Worm (Caenorhabditis elegans): ENCODE data around the gene cysl-2.

DNA sequence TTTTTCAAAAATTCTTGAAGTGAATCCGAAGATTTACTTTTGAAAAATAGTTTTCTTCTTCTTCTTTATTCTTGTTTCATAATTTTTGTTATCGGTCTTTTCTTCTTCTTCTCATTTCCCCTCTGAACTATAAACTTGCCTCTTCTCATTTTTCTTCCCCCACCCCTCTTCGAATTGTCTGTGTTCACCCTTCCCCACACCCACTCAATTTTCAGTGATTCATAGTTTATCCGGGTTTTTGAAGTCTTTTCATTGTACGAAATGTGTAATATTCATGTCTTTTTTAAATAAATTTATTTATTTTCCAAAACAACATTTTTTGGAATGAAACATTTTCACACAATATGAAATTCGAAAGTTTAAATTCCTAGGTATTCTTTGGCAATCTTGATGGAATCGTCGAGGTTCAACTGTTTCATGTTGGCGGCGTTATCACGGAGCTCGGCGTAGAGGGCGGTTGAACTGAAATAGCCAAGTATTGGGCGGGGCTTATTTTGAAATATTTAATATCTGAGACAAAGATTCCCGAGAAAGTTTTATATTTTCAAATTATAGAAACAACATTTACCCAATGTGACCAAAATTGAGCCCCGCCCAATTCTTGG is 1.6 kb downstream of the cysl-2 start:
- TF ChIP-seq W03F9.2 (tag; optimal IDR thresholded peaks at IDR 0.05): no peak
- TF ChIP-seq him-1 (tag; optimal IDR thresholded peaks at IDR 0.05): no peak
